Worm (Caenorhabditis elegans): ENCODE data around the gene fbxb-85.

Gene fbxb-85

DNA sequence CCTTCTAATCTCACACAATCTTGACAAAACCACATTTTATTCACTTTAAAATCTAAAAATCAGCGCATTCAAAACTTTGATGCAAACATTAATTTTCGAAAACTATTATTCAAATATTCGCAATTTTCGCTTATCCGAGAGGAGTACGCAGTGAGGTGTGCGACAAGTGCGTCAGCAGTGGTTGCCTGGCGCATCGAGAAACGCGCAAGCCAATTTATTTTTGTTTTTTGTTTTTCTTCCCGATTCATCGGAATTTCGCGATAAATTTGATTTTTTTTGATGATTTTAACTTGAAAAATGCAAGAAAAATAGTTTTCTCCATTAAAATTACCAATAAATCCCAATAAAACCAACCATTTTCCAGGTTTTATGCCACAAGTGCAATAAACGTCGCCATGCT lies at the start of gene fbxb-85, which contains the start of gene hex-3:
fbxb-85 (minus strand) TSS at position 106 of the 400 bp plus-strand sequence.
hex-3 (plus strand) TSS at position 365 of the 400 bp plus-strand sequence.
- TF ChIP-seq cog-1 (tag; optimal IDR thresholded peaks at IDR 0.05) = peak; percentile 71
- peak; percentile 73 for TF ChIP-seq T22C8.4 (GFP tag; IDR thresholded peaks at IDR 0.05)
- 0 out of 2 replicates have a peak, but pooled peaks have one; percentile 50 for TF ChIP-seq klf-2 (GFP tag; conservative IDR thresholded peaks at IDR 0.05)
- TF ChIP-seq med-1 (GFP tag; optimal IDR thresholded peaks at IDR 0.05; ENCODE audit: insufficient read depth) = peak; percentile 51
- peak; percentile 89 for TF ChIP-seq flt-1 (GFP tag; IDR thresholded peaks at IDR 0.05)
- 0 out of 2 replicates have a peak, but pooled peaks have one; percentile 45 for TF ChIP-seq ref-1 (GFP tag; conservative IDR thresholded peaks at IDR 0.05)
- TF ChIP-seq ztf-29 (GFP tag; IDR thresholded peaks at IDR 0.05) = 0 out of 2 replicates have a peak, but pooled peaks have one; percentile 54
- TF ChIP-seq tab-1 (GFP tag; IDR thresholded peaks at IDR 0.05) = peak; percentile 66; the same call in 1 of the 2 replicates
- peak; percentile 90 for TF ChIP-seq ztf-23 (GFP tag; IDR thresholded peaks at IDR 0.05)

DNA sequence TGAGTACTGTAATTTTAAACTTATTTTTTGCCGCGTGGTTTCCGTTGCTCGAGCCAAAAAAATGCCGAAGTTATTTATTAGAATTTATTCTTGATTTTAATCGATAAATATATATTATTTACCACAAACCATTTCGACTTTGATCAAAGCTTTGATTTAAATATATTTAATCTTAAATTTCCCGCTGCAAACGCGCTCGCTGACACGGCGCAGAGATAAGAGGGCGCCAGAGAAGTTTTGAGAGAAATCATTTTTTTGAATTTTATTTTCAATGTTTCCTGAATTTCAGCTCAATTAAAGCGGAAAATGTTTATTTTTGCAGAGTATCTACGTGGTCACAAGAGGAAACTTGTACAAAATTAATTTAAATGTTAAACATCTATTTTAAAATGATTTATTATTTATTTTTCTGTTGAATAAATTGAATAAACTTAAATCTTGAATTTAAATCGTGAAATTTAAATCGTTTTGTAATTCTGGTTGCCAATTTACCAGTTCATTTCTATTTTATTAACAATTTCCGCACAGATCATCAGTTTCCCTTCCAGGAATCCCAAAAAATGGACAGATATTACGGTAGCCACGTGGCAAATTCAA lies 47.2 kb upstream of the fbxb-85 start, which contains the start of gene com-1:
com-1 (plus strand) TSS at position 547 of the 597 bp plus-strand sequence.
- TF ChIP-seq klf-2 (GFP tag; conservative IDR thresholded peaks at IDR 0.05) (no peak), T22C8.4 (GFP tag; IDR thresholded peaks at IDR 0.05) (no peak), med-1 (GFP tag; optimal IDR thresholded peaks at IDR 0.05; ENCODE audit: insufficient read depth) (no peak), ref-1 (GFP tag; conservative IDR thresholded peaks at IDR 0.05) (no peak), flt-1 (GFP tag; IDR thresholded peaks at IDR 0.05) (no peak), ztf-23 (GFP tag; IDR thresholded peaks at IDR 0.05) (no peak), cog-1 (tag; optimal IDR thresholded peaks at IDR 0.05) (no peak), ztf-29 (GFP tag; IDR thresholded peaks at IDR 0.05) (no peak), tab-1 (GFP tag; IDR thresholded peaks at IDR 0.05) (no peak)

DNA sequence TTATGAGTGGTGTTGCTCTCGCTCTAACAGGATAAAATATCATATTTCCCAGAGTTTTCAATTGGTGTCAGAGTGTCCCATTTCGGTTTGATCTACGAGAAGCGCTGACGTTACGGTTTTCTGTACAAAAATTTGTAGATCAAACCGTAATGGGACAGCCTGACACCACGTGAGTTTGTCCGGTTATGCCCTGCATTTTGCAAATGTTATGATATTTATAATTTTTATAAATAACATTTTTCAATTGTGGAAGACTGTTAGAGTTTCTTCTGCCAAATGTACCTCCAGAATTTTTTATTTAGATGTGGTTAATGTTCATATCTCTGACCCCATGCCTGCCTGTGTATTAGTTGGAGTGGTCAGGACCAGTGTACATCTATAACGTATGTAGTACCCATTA lies 45.5 kb upstream of the fbxb-85 start, which contains the start of gene fbxb-87:
fbxb-87 (plus strand) TSS at position 301 of the 400 bp plus-strand sequence.
- TF ChIP-seq ztf-29 (GFP tag; IDR thresholded peaks at IDR 0.05) (no peak), tab-1 (GFP tag; IDR thresholded peaks at IDR 0.05) (no peak), klf-2 (GFP tag; conservative IDR thresholded peaks at IDR 0.05) (no peak), T22C8.4 (GFP tag; IDR thresholded peaks at IDR 0.05) (no peak), ztf-23 (GFP tag; IDR thresholded peaks at IDR 0.05) (no peak), ref-1 (GFP tag; conservative IDR thresholded peaks at IDR 0.05) (no peak), flt-1 (GFP tag; IDR thresholded peaks at IDR 0.05) (no peak), med-1 (GFP tag; optimal IDR thresholded peaks at IDR 0.05; ENCODE audit: insufficient read depth) (no peak), cog-1 (tag; optimal IDR thresholded peaks at IDR 0.05) (no peak)

ce11 chrIII:10888824-10889223 lies 40.1 kb upstream of the fbxb-85 start:
- TF ChIP-seq med-1 (GFP tag; optimal IDR thresholded peaks at IDR 0.05; ENCODE audit: insufficient read depth) (no peak), klf-2 (GFP tag; conservative IDR thresholded peaks at IDR 0.05) (no peak), tab-1 (GFP tag; IDR thresholded peaks at IDR 0.05) (no peak), ztf-23 (GFP tag; IDR thresholded peaks at IDR 0.05) (no peak), T22C8.4 (GFP tag; IDR thresholded peaks at IDR 0.05) (no peak), ref-1 (GFP tag; conservative IDR thresholded peaks at IDR 0.05) (no peak), ztf-29 (GFP tag; IDR thresholded peaks at IDR 0.05) (no peak), flt-1 (GFP tag; IDR thresholded peaks at IDR 0.05) (no peak), cog-1 (tag; optimal IDR thresholded peaks at IDR 0.05) (no peak)

- TF ChIP-seq med-1 (GFP tag; optimal IDR thresholded peaks at IDR 0.05; ENCODE audit: insufficient read depth) = no peak
- TF ChIP-seq flt-1 (GFP tag; IDR thresholded peaks at IDR 0.05) = no peak
- no peak for TF ChIP-seq klf-2 (GFP tag; conservative IDR thresholded peaks at IDR 0.05)
Observed at ce11 chrIII:10881996-10882395, 33.2 kb upstream of the fbxb-85 start.

- TF ChIP-seq cog-1 (tag; optimal IDR thresholded peaks at IDR 0.05) (no peak), med-1 (GFP tag; optimal IDR thresholded peaks at IDR 0.05; ENCODE audit: insufficient read depth) (no peak), ztf-29 (GFP tag; IDR thresholded peaks at IDR 0.05) (no peak), ztf-23 (GFP tag; IDR thresholded peaks at IDR 0.05) (no peak), tab-1 (GFP tag; IDR thresholded peaks at IDR 0.05) (no peak), T22C8.4 (GFP tag; IDR thresholded peaks at IDR 0.05) (no peak), klf-2 (GFP tag; conservative IDR thresholded peaks at IDR 0.05) (no peak), flt-1 (GFP tag; IDR thresholded peaks at IDR 0.05) (no peak), ref-1 (GFP tag; conservative IDR thresholded peaks at IDR 0.05) (no peak)
Observed at ce11 chrIII:10881462-10881861, 32.7 kb upstream of the fbxb-85 start, which contains the start of gene athp-1. Gene athp-1 (plus strand): TSS chrIII:10881766.

- TF ChIP-seq ztf-23 (GFP tag; IDR thresholded peaks at IDR 0.05) (no peak), klf-2 (GFP tag; conservative IDR thresholded peaks at IDR 0.05) (no peak), T22C8.4 (GFP tag; IDR thresholded peaks at IDR 0.05) (no peak), cog-1 (tag; optimal IDR thresholded peaks at IDR 0.05) (no peak), flt-1 (GFP tag; IDR thresholded peaks at IDR 0.05) (no peak), ref-1 (GFP tag; conservative IDR thresholded peaks at IDR 0.05) (no peak), med-1 (GFP tag; optimal IDR thresholded peaks at IDR 0.05; ENCODE audit: insufficient read depth) (no peak), tab-1 (GFP tag; IDR thresholded peaks at IDR 0.05) (no peak), ztf-29 (GFP tag; IDR thresholded peaks at IDR 0.05) (no peak)
Observed at ce11 chrIII:10880083-10880482, 31.3 kb upstream of the fbxb-85 start, which contains the start of gene C44B9.3. Gene C44B9.3 (minus strand): TSS chrIII:10880183.

DNA sequence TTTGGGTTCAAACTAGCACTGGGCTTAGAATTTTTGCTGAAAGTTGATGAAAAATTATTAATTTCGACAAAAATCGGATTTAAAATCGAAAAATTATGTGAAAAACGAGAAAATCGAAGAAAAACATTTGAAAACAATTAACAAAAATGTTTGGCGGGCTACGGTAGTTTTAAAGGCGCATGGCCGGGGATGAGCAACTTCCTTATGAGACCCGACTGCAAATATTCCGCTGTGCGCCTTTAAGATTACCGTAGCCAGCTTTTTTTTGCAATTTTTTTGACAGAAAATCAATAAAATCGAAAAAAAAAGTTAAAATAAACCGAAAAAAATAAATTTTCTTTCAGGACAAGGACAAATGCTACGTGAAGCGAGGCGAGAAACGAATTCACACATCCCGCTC lies 28.8 kb upstream of the fbxb-85 start:
- no peak for TF ChIP-seq med-1 (GFP tag; optimal IDR thresholded peaks at IDR 0.05; ENCODE audit: insufficient read depth)
- TF ChIP-seq cog-1 (tag; optimal IDR thresholded peaks at IDR 0.05) = no peak
- TF ChIP-seq ztf-23 (GFP tag; IDR thresholded peaks at IDR 0.05) = no peak
- TF ChIP-seq klf-2 (GFP tag; conservative IDR thresholded peaks at IDR 0.05) = no peak

DNA sequence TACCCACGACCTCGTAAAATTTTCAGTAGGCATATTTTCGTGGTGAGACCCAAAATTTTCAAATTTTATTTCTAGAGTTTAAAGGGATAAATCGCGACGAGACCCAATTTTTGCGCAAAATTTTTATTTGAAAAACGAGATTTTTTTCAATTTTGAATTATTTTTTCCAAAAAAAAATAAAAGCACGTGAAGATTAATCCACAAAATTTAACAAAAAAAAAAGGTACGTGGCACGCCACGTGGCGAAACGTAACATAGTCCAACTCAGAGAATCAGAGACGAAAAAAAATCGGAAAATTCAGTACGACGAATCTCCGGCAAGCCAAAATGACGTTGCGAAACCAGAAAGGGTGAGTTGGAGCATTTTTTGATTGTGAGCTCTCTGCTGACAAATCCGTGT lies 26.4 kb upstream of the fbxb-85 start, which contains the start of gene C44B9.2:
C44B9.2 (plus strand) TSS at position 301 of the 400 bp plus-strand sequence.
- TF ChIP-seq ztf-29 (GFP tag; IDR thresholded peaks at IDR 0.05) = no peak
- TF ChIP-seq ztf-23 (GFP tag; IDR thresholded peaks at IDR 0.05) = no peak
- no peak for TF ChIP-seq T22C8.4 (GFP tag; IDR thresholded peaks at IDR 0.05)
- no peak for TF ChIP-seq flt-1 (GFP tag; IDR thresholded peaks at IDR 0.05)
- no peak for TF ChIP-seq klf-2 (GFP tag; conservative IDR thresholded peaks at IDR 0.05)
- no peak for TF ChIP-seq tab-1 (GFP tag; IDR thresholded peaks at IDR 0.05)
- no peak for TF ChIP-seq ref-1 (GFP tag; conservative IDR thresholded peaks at IDR 0.05)
- no peak for TF ChIP-seq cog-1 (tag; optimal IDR thresholded peaks at IDR 0.05)
- no peak for TF ChIP-seq med-1 (GFP tag; optimal IDR thresholded peaks at IDR 0.05; ENCODE audit: insufficient read depth)
